Worm (Caenorhabditis elegans) whole organism, late embryonic: ENCODE data around the gene T15B7.8.
A peak's percentile ranks its signal among the peaks of the same experiment; 100 is the strongest.

Source experiments
- C08G9.2 ChIP-seq: sonication (generic microtip); optimal IDR thresholded peaks from 2 replicates; lab custom pipeline; 2016; ENCODE audit warnings: mild to moderate bottlenecking, missing genetic modification characterization, moderate library complexity, missing compliant biosample characterization
- K09A11.1 ChIP-seq: sonication (generic microtip); optimal IDR thresholded peaks from 2 replicates; lab custom pipeline; 2017; ENCODE audit warnings: antibody characterized with exemption, mild to moderate bottlenecking, missing genetic modification characterization, missing compliant biosample characterization; ENCODE audit not compliant: insufficient read depth
- ahr-1 ChIP-seq: sonication (generic microtip); optimal IDR thresholded peaks from 2 replicates; lab custom pipeline; 2016; ENCODE audit warnings: missing genetic modification characterization, missing compliant biosample characterization
- ceh-18 ChIP-seq: sonication (generic microtip); optimal IDR thresholded peaks from 2 replicates; lab custom pipeline; 2016; ENCODE audit warnings: missing genetic modification characterization, missing compliant biosample characterization
- ceh-19 ChIP-seq: fragments of 200-800 bp; sonication (Bioruptor generic); optimal IDR thresholded peaks from 2 replicates; lab custom pipeline; 2018; ENCODE audit warnings: mild to moderate bottlenecking, missing genetic modification characterization, missing compliant biosample characterization
- ceh-2 ChIP-seq: sonication (generic microtip); optimal IDR thresholded peaks from 2 replicates; lab custom pipeline; 2016; ENCODE audit warnings: missing genotype, missing genetic modification characterization, missing compliant biosample characterization
- ceh-22 ChIP-seq: sonication (generic microtip); optimal IDR thresholded peaks from 2 replicates; lab custom pipeline; 2017; ENCODE audit warnings: missing biosample characterization, missing genetic modification characterization
- ceh-24 ChIP-seq: sonication (generic microtip); optimal IDR thresholded peaks from 2 replicates; lab custom pipeline; 2016; ENCODE audit warnings: mild to moderate bottlenecking, missing genetic modification characterization, missing compliant biosample characterization
- ceh-31 ChIP-seq: sonication (generic microtip); optimal IDR thresholded peaks from 2 replicates; lab custom pipeline; 2016; ENCODE audit warnings: missing genetic modification characterization, missing compliant biosample characterization
- ceh-34 ChIP-seq: sonication (generic microtip); optimal IDR thresholded peaks from 2 replicates; lab custom pipeline; 2016; ENCODE audit warnings: mild to moderate bottlenecking, missing genetic modification characterization, missing compliant biosample characterization
- ceh-45 ChIP-seq: fragments of 200-800 bp; sonication (Bioruptor generic); IDR thresholded peaks from 2 replicates; pipeline ENCODE4 v1.3.6; 2022; ENCODE audit warnings: missing genetic modification reagents, missing genetic modification characterization, missing compliant biosample characterization
- ceh-9 ChIP-seq: sonication (generic microtip); optimal IDR thresholded peaks from 2 replicates; lab custom pipeline; 2016; ENCODE audit warnings: mild to moderate bottlenecking, missing genetic modification characterization, inconsistent platforms, missing compliant biosample characterization
- che-1 ChIP-seq: sonication (generic microtip); optimal IDR thresholded peaks from 2 replicates; lab custom pipeline; 2016; ENCODE audit warnings: mild to moderate bottlenecking, missing genetic modification characterization, missing compliant biosample characterization
- dmd-4 ChIP-seq: sonication (generic microtip); optimal IDR thresholded peaks from 2 replicates; lab custom pipeline; 2016; ENCODE audit warnings: borderline replicate concordance, missing genetic modification characterization, missing compliant biosample characterization
- elt-2 ChIP-seq: sonication (generic microtip); optimal IDR thresholded peaks from 2 replicates; lab custom pipeline; 2016; ENCODE audit warnings: missing genetic modification reagents, missing genetic modification characterization, missing compliant biosample characterization
- elt-4 ChIP-seq: sonication (generic microtip); optimal IDR thresholded peaks from 2 replicates; lab custom pipeline; 2016; ENCODE audit warnings: missing genetic modification characterization, missing compliant biosample characterization
- ets-4 ChIP-seq: sonication (generic microtip); optimal IDR thresholded peaks from 2 replicates; lab custom pipeline; 2016; ENCODE audit warnings: missing genetic modification characterization, missing compliant biosample characterization
- fkh-10 ChIP-seq: fragments of 150-350 bp; optimal IDR thresholded peaks from 2 replicates; lab custom pipeline; 2014; ENCODE audit warnings: missing biosample characterization, missing genetic modification reagents, missing genetic modification characterization
- gmeb-2 ChIP-seq: sonication (generic microtip); optimal IDR thresholded peaks from 2 replicates; lab custom pipeline; 2016; ENCODE audit warnings: missing genetic modification characterization, inconsistent platforms, missing compliant biosample characterization
- hlh-13 ChIP-seq: fragments of 200-800 bp; sonication (Bioruptor generic); optimal IDR thresholded peaks from 2 replicates; lab custom pipeline; 2018; ENCODE audit warnings: mild to moderate bottlenecking, missing genetic modification characterization, missing compliant biosample characterization
- hlh-30 ChIP-seq: sonication (generic microtip); optimal IDR thresholded peaks from 2 replicates; lab custom pipeline; 2017; ENCODE audit warnings: antibody characterized with exemption, missing genetic modification characterization, missing compliant biosample characterization; ENCODE audit not compliant: insufficient read depth
- hlh-6 ChIP-seq: sonication (generic microtip); optimal IDR thresholded peaks from 2 replicates; lab custom pipeline; 2016; ENCODE audit warnings: missing genotype, missing genetic modification characterization, missing compliant biosample characterization
- hlh-8 ChIP-seq: sonication (generic microtip); optimal IDR thresholded peaks from 2 replicates; lab custom pipeline; 2016; ENCODE audit warnings: missing genotype, missing genetic modification characterization, missing compliant biosample characterization
- lim-6 ChIP-seq: sonication (generic microtip); optimal IDR thresholded peaks from 2 replicates; lab custom pipeline; 2016; ENCODE audit warnings: missing genetic modification characterization, missing compliant biosample characterization
- mec-3 ChIP-seq: sonication (generic microtip); optimal IDR thresholded peaks from 2 replicates; lab custom pipeline; 2016; ENCODE audit warnings: borderline replicate concordance, missing genetic modification characterization, missing compliant biosample characterization
- nhr-11 ChIP-seq: fragments of 150-350 bp; optimal IDR thresholded peaks from 2 replicates; lab custom pipeline; 2014; ENCODE audit warnings: missing biosample characterization, missing genetic modification characterization
- nhr-232 ChIP-seq: sonication (generic microtip); optimal IDR thresholded peaks from 2 replicates; lab custom pipeline; 2016; ENCODE audit warnings: missing genetic modification characterization, missing compliant biosample characterization
- odd-2 ChIP-seq: sonication (generic microtip); optimal IDR thresholded peaks from 2 replicates; lab custom pipeline; 2017; ENCODE audit warnings: antibody characterized with exemption, mild to moderate bottlenecking, missing genetic modification characterization, missing compliant biosample characterization
- pha-4 ChIP-seq: fragments of 150-350 bp; optimal IDR thresholded peaks from 2 replicates; lab custom pipeline; 2018; ENCODE audit warnings: missing biosample characterization, missing genetic modification reagents, missing genetic modification characterization
- sdc-2 ChIP-seq: sonication (generic microtip); optimal IDR thresholded peaks from 2 replicates; lab custom pipeline; 2016; ENCODE audit warnings: missing genotype, missing genetic modification characterization, missing compliant biosample characterization
- sox-2 ChIP-seq: fragments of 200-800 bp; sonication (Bioruptor generic); IDR thresholded peaks from 2 replicates; pipeline ENCODE4 v1.3.6; 2022; ENCODE audit warnings: missing genetic modification reagents, missing genetic modification characterization, missing compliant biosample characterization
- unc-3 ChIP-seq, 2 experiments: fragments of 200-800 bp in 1 of 2; sonication (Bioruptor generic) in 1 of 2; sonication (generic microtip) in 1 of 2; conservative IDR thresholded peaks in 1 of 2; optimal IDR thresholded peaks in 1 of 2; 2 replicates each; pipeline versions ENCODE4 v1.3.6 to Lab custom; 2016 to 2022; ENCODE audit warnings: missing compliant biosample characterization in 2 of 2, missing genetic modification characterization in 2 of 2, missing genetic modification reagents in 1 of 2
- unc-55 ChIP-seq: sonication (generic microtip); optimal IDR thresholded peaks from 2 replicates; lab custom pipeline; 2017; ENCODE audit warnings: missing biosample characterization, missing genetic modification reagents, missing genetic modification characterization
- zip-5 ChIP-seq: sonication (generic microtip); optimal IDR thresholded peaks from 2 replicates; lab custom pipeline; 2016; ENCODE audit warnings: missing genetic modification characterization, missing compliant biosample characterization

Gene T15B7.8

DNA sequence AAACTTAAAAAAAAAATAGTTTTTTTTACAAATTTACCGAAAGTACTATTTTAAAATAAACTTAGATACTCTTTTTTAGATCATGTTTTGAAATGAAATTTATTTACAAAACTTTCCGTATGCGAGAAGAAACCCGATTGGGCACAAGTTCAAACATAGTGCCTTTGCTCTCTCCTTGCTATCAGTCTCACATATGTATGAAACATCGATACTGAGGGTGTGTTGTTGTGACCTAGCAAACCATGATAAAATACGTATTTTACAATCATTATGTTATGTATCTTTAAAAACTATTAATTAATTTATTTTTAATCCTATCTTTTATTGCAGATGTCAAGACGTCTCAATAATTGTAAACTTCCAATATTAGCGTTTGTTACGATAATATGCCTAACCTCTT, 11.5 kb upstream of the T15B7.8 start:
- TF ChIP-seq ahr-1 (tag; lab: Kevin White, UChicago) (no peak), elt-2 (peak; percentile 17)
- TF ChIP-seq, all 69 proteins: peak for 1

DNA sequence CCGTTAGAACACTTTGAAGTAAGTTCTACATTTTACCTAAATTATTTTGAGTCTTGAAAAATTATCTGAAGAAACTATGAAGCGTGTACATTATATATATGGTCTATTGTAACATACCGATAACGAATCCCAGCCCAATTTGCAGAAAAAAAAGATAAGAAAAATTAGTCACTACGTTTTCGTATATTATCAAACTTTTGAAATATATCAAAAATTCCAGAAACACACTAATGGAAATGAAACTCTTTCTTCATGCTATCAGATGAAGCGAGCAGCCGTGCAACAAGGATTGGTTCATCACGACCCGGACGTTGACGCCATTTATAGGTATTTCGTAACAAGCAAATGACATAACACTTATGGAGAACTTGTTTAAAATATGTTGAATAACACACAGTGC, 9.7 kb upstream of the T15B7.8 start:
- TF ChIP-seq lim-6 (no peak), K09A11.1 (tag; lab: Kevin White, UChicago) (no peak), elt-4 (tag; lab: Kevin White, UChicago) (no peak), elt-2 (peak; percentile 53)

DNA sequence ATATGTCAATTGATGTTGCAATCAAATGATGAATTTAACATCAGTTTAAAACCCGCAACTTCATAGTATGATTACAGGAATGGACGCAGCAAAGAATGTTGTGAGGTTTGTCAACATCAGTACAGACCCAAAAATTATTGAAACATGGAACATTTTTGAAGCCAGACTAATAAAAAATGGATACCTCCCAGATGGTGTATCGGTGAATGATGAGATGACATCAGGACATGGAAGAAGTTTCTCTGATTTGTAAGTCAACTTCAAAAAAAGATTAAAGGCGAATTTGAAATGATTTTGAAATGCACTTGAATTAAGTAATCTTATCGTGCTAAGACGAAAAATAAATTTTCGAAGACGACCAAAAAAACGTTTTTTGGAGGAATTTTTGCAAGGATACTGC, 7.7 kb upstream of the T15B7.8 start:
- TF ChIP-seq hlh-6 (tag; lab: Kevin White, UChicago) = no peak
- no peak for TF ChIP-seq nhr-11 (tag; lab: Kevin White, UChicago)
- TF ChIP-seq gmeb-2 (tag; lab: Kevin White, UChicago) = no peak
- TF ChIP-seq odd-2 (tag; lab: Kevin White, UChicago) = no peak
- TF ChIP-seq fkh-10 = no peak
- no peak for TF ChIP-seq hlh-13
- no peak for TF ChIP-seq ceh-24 (tag; lab: Kevin White, UChicago)
- no peak for TF ChIP-seq C08G9.2
- no peak for TF ChIP-seq mec-3 (tag; lab: Kevin White, UChicago)
- no peak for TF ChIP-seq ceh-31 (tag; lab: Kevin White, UChicago)
- no peak for TF ChIP-seq ceh-34 (tag; lab: Kevin White, UChicago)

DNA sequence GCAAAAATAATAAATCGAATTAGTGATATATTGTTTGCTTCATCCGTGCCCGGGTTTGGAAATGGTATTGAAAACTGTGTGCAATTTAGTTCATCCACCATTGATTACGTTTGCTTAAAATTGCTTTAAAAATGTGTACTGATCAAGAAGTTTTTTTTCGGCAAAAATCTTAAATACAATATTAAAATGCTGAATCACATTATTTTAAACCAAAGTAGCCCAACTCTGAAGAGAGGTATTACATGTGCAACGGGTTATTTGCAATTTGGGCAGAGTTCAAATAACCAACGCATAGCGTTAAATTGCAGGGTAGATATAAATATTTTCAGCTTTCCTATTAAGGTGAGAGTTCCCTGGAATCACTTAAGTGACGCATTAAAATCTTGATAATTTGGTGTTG, 4.4 kb upstream of the T15B7.8 start, which contains the start of gene dmsr-14:
TSS of gene dmsr-14 (minus strand) at position 101 of the 400 bp plus-strand sequence.
- TF ChIP-seq zip-5 (tag; lab: Kevin White, UChicago) (no peak), che-1 (tag; lab: Kevin White, UChicago) (no peak), hlh-6 (tag; lab: Kevin White, UChicago) (no peak), ets-4 (tag; lab: Kevin White, UChicago) (no peak), sdc-2 (no peak), hlh-13 (no peak), pha-4 (tag; lab: Kevin White, UChicago) (no peak), unc-55 (GFP tag; lab: Kevin White, UChicago) (no peak), lim-6 (no peak), dmd-4 (no peak), ceh-9 (tag; lab: Kevin White, UChicago) (no peak), ceh-18 (tag; lab: Kevin White, UChicago) (no peak)

DNA sequence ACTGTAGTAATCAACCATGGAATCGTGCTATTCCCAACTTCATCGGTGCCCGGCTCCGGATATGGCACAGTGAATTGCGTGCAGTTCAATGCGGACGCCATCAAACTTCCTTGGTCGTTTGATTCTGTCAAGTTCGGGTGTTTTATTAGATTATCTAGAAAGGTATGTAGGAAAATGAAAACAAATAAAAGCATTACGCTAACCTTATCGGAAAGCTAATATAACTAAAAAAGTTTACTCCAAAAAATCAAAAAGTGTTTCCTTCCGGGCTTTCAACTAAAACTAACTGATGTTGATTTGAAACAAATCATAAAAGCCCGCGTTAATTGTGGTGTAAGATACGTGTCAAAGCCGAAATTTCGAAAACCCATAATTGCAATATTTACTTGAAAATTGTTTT, 1.8 kb upstream of the T15B7.8 start, which contains the start of gene dmsr-13:
TSS of gene dmsr-13 (minus strand) at position 101 of the 400 bp plus-strand sequence.
- TF ChIP-seq sox-2 (GFP tag; lab: Robert Waterston, UW) = no peak
- no peak for TF ChIP-seq K09A11.1 (tag; lab: Kevin White, UChicago)

DNA sequence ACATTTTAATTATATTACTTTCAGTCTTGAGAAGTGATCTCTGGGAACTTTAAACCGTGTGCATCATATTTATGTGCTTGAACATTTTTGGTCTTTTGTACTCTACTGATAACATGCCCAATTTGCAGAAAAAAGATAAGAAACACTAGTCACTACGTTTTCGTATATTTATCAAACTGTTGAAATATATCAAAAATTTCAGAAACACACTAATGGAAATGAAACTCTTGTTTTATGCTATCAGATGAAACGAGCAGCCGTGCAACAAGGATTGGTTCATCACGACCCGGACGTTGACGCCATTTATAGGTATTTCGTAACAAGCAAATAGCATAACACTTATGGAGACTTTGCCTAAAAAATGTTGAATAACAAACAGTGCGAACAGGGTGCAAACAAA, 1.8 kb downstream of the T15B7.8 start:
- TF ChIP-seq elt-2 (peak; percentile 85), ceh-22 (no peak)

DNA sequence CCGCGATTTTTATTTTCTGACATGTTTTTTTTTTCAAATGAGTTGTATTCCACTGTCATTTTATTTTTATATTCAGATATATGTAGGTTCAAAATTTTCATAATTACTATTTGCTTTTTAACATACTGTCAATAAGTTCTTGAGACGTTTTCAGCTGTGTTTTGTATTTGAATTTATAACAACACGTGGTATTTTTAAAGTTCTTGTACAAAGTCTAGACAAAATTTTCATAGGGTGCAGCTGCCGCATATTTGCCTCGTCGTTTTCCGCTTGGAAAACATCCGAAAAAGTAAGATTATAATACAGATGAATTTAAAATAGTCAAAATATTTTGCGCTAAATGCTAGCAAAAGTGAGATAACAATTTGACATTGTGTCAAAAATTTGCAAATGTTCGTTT, 7.2 kb downstream of the T15B7.8 start, which contains the start of gene dmsr-15:
TSS of gene dmsr-15 (minus strand) at position 101 of the 400 bp plus-strand sequence.
- TF ChIP-seq nhr-11 (tag; lab: Kevin White, UChicago) (no peak), unc-3 (GFP tag; conservative IDR thresholded peaks at IDR 0.05; lab: Robert Waterston, UW) (no peak), unc-3 (tag; optimal IDR thresholded peaks at IDR 0.05; lab: Kevin White, UChicago) (no peak), elt-2 (no peak), ceh-31 (tag; lab: Kevin White, UChicago) (no peak), ceh-2 (no peak), nhr-232 (tag; lab: Kevin White, UChicago) (no peak), hlh-13 (no peak), che-1 (tag; lab: Kevin White, UChicago) (no peak), pha-4 (tag; lab: Kevin White, UChicago) (no peak), hlh-8 (tag; lab: Kevin White, UChicago) (no peak), hlh-30 (tag; lab: Kevin White, UChicago) (no peak), K09A11.1 (tag; lab: Kevin White, UChicago) (no peak), ceh-19 (GFP tag; lab: Kevin White, UChicago) (no peak), ceh-45 (GFP tag; lab: Robert Waterston, UW) (no peak)
